Fruit fly (Drosophila melanogaster): ENCODE data around the gene Nep7.

Nep7 gene

DNA sequence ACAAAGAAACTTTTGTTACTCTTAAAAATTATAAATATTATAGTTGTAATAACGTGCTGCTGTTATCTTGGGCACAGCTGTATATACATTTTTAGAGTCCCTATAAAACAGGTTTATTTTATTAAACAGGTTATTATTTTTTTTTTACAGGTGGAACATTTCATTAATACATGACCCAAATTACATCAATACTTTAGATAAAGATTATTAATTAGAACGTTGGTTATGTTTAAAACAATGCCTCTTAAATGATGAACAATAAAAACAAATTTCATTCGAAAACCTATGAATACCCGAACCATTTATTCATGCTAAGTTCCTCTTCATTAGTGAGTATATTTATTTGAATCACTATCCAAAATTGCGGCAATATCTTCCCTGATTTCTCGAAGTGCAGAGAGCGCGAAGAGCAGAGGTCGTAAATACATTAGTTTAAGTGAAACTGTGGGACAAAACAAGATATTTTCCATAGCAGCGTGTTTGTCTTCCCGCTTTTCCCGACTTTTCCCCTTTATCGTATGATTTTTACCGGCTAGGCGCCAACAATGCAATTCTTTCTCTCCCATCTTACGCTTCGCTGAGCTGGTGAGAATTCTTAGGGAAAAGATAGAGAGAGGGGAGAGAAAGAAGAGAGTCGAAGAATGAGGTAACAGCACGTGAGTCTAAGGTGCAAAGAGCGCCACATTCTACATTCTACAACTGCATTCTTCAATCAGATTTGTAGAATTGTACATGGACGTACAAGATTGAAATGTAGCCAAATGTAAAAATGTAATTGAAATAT, 34.1 kb downstream of the Nep7 start:
- TF ChIP-seq N (GFP tag; optimal IDR thresholded peaks at IDR 0.05) (no peak), HLH106 (tag; optimal IDR thresholded peaks at IDR 0.05) (peak; percentile 5), Dif (GFP tag; optimal IDR thresholded peaks at IDR 0.05; ENCODE audit: partially characterized antibody) (peak; percentile 2), dl (GFP tag; optimal IDR thresholded peaks at IDR 0.05; ENCODE audit: insufficient read depth in 1 of 2, partially characterized antibody in 2 of 2) (peak in 1 of 2 experiments; percentile 34), dmrt93B (GFP tag; optimal IDR thresholded peaks at IDR 0.05) (peak; percentile 3), Jra (GFP tag; optimal IDR thresholded peaks at IDR 0.05) (no peak)

- TF ChIP-seq jim (GFP tag; optimal IDR thresholded peaks at IDR 0.05) (no peak), CG32264 (GFP tag; optimal IDR thresholded peaks at IDR 0.05) (no peak), woc (GFP tag; optimal IDR thresholded peaks at IDR 0.05) (no peak), Vsx2 (GFP tag; optimal IDR thresholded peaks at IDR 0.05; ENCODE audit: partially characterized antibody) (no peak), Abd-B (GFP tag; optimal IDR thresholded peaks at IDR 0.05) (no peak), br (GFP tag; optimal IDR thresholded peaks at IDR 0.05) (no peak), tai (GFP tag; optimal IDR thresholded peaks at IDR 0.05) (no peak), OdsH (GFP tag; optimal IDR thresholded peaks at IDR 0.05) (no peak), brk (GFP tag; optimal IDR thresholded peaks at IDR 0.05) (no peak), sage (GFP tag; optimal IDR thresholded peaks at IDR 0.05) (no peak), N (GFP tag; optimal IDR thresholded peaks at IDR 0.05) (no peak), Mio (GFP tag; optimal IDR thresholded peaks at IDR 0.05) (no peak), Dif (GFP tag; optimal IDR thresholded peaks at IDR 0.05; ENCODE audit: partially characterized antibody) (no peak), Rel (GFP tag; optimal IDR thresholded peaks at IDR 0.05) (no peak), Rel (tag; optimal IDR thresholded peaks at IDR 0.05) (no peak), ey (GFP tag; optimal IDR thresholded peaks at IDR 0.05) (no peak), CG9705 (GFP tag; optimal IDR thresholded peaks at IDR 0.05) (no peak), HLH106 (tag; optimal IDR thresholded peaks at IDR 0.05) (no peak), foxo (GFP tag; optimal IDR thresholded peaks at IDR 0.05) (no peak)
Measured at dm6 chr3R:27990651-27991050, 35.9 kb downstream of the Nep7 start, which contains the start of gene CG4815. TSS of gene CG4815 (minus strand) at chr3R:27990751.

dm6 chr3R:28004034-28004433, 49.3 kb downstream of the Nep7 start:
- TF ChIP-seq Rel (GFP tag; optimal IDR thresholded peaks at IDR 0.05) (no peak), Rel (tag; optimal IDR thresholded peaks at IDR 0.05) (no peak), Sp1 (GFP tag; optimal IDR thresholded peaks at IDR 0.05) (no peak)

Data from whole organism, wandering third instar larva.